Worm (Caenorhabditis elegans) whole organism, midembryonic: Measurements from ENCODE around the gene E_BE45912.2.

Experiments used
- T22C8.4 ChIP-seq: fragments of 200-800 bp; sonication (Bioruptor generic); IDR thresholded peaks from 2 replicates; pipeline ENCODE4 v1.3.6; 2022; ENCODE audit warnings: missing genetic modification characterization, missing compliant biosample characterization
- cog-1 ChIP-seq: sonication (generic microtip); optimal IDR thresholded peaks from 2 replicates; lab custom pipeline; 2016; ENCODE audit warnings: missing genetic modification characterization, missing compliant biosample characterization
- med-1 ChIP-seq: sonication (generic microtip); optimal IDR thresholded peaks from 2 replicates; lab custom pipeline; 2017; ENCODE audit warnings: missing genetic modification characterization, mild to moderate bottlenecking, missing compliant biosample characterization, antibody characterized with exemption, missing genetic modification reagents; ENCODE audit not compliant: insufficient read depth
- ztf-23 ChIP-seq: fragments of 200-800 bp; sonication (Bioruptor generic); IDR thresholded peaks from 2 replicates; pipeline ENCODE4 v1.3.6; 2022; ENCODE audit warnings: missing genetic modification reagents, missing genetic modification characterization, missing compliant biosample characterization

ce11 chrIII:1007143-1007905, 23.6 kb downstream of the E_BE45912.2 start:
- TF ChIP-seq T22C8.4 = no peak
- TF ChIP-seq ztf-23 (GFP tag; lab: Robert Waterston, UW) = no peak
- TF ChIP-seq cog-1 (tag; lab: Kevin White, UChicago) = no peak
- no peak for TF ChIP-seq med-1 (GFP tag; lab: Kevin White, UChicago)
